Worm (Caenorhabditis elegans): ENCODE data around the gene fbxa-138.

DNA sequence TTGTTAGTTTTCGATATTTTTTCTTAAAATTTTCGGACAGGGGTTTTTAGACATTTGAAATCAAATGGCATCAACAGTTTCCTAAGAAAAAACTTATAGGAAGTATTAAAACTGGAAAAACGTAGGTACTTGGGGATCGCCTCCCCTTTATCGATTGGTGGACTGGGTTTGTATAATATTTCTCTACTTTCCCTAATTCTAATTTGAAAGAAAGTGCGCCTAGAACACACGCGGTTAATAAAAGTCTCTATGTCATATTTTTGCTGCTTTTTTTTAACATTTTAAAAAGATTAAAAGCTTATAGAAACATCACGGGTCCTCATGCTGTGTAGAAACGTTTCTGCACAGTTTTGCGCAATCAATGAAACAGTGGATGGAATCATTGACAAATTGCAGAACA is 15.6 kb upstream of the fbxa-138 start, which contains the start of gene pals-16:
- TF ChIP-seq ces-1 (GFP tag; optimal IDR thresholded peaks at IDR 0.05) (no peak), ceh-63 (GFP tag; optimal IDR thresholded peaks at IDR 0.05) (no peak), ztf-11 (tag; optimal IDR thresholded peaks at IDR 0.05) (no peak)
